Worm (Caenorhabditis elegans): ENCODE measurements around the gene str-4.

DNA sequence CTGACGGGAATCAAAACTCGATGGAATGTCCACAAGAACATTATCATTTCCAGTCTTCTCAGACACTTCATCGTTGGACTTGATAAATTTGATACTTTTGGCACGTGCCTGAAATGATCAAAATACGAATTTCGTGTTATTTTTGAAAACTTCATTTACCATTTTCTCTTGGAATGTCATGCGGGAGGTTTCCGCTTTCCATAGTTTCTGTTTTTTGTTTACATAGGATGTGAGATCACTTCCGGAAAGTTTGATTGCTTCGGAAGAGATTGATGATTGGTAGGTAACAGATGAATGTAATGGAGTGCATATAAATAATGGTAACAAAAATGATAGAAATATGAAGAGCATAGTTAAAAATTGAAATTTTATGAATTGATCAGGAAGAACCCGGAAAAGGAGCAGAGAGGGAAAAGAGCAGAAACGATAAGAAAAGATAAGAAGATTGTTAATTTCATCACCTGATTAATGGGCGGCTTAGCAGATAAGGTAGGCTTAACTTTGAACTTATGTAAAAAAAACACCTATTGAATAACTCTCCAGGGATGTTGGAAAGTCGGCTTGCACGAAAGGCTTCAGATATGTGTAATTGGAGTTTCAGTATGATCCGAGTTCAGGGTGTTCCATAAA is 18.2 kb upstream of the str-4 start, which contains the start of gene F32H5.1:
- TF ChIP-seq unc-62 (GFP tag; optimal IDR thresholded peaks at IDR 0.05) (no peak), tbx-8 (GFP tag; optimal IDR thresholded peaks at IDR 0.05) (no peak), mep-1 (tag; optimal IDR thresholded peaks at IDR 0.05) (no peak), nhr-28 (tag; optimal IDR thresholded peaks at IDR 0.05) (no peak), nhr-237 (tag; optimal IDR thresholded peaks at IDR 0.05) (no peak), snpc-4 (tag; optimal IDR thresholded peaks at IDR 0.05) (no peak), flh-1 (GFP tag; optimal IDR thresholded peaks at IDR 0.05) (no peak), ceh-43 (GFP tag; optimal IDR thresholded peaks at IDR 0.05) (no peak), hlh-1 (tag; optimal IDR thresholded peaks at IDR 0.05) (no peak), nhr-12 (tag; optimal IDR thresholded peaks at IDR 0.05) (no peak), blmp-1 (tag; optimal IDR thresholded peaks at IDR 0.05) (no peak), ces-1 (GFP tag; optimal IDR thresholded peaks at IDR 0.05) (no peak), lin-13 (tag; optimal IDR thresholded peaks at IDR 0.05) (no peak), ztf-11 (tag; optimal IDR thresholded peaks at IDR 0.05) (no peak)
